Fruit fly (Drosophila melanogaster) whole organism, prepupa: Measurements from ENCODE around the gene sgg.

Experiments
- CG1621 ChIP-seq: fragments of 200-800 bp; sonication (Bioruptor generic); optimal IDR thresholded peaks from 3 replicates; lab custom pipeline; 2018; ENCODE audit warnings: missing biosample characterization, mild to moderate bottlenecking, missing genetic modification characterization
- CG34406 ChIP-seq: fragments of 200-800 bp; sonication (Bioruptor generic); optimal IDR thresholded peaks from 3 replicates; lab custom pipeline; 2016; ENCODE audit warnings: missing biosample characterization, missing genetic modification characterization
- CG6276 ChIP-seq: fragments of 200-800 bp; sonication (Bioruptor generic); optimal IDR thresholded peaks from 2 replicates; lab custom pipeline; 2017; ENCODE audit warnings: missing biosample characterization, mild to moderate bottlenecking, missing genetic modification characterization
- CG6854 ChIP-seq: fragments of 200-800 bp; sonication (Bioruptor generic); optimal IDR thresholded peaks from 2 replicates; lab custom pipeline; 2017; ENCODE audit warnings: missing biosample characterization, mild to moderate bottlenecking, missing genetic modification characterization
- Ets21C ChIP-seq: fragments of 200-800 bp; sonication (Bioruptor generic); optimal IDR thresholded peaks from 3 replicates; lab custom pipeline; 2016; ENCODE audit warnings: missing biosample characterization, missing genetic modification characterization
- Hr39 ChIP-seq: fragments of 200-800 bp; sonication (Bioruptor generic); optimal IDR thresholded peaks from 2 replicates; lab custom pipeline; 2016; ENCODE audit warnings: missing biosample characterization, missing genetic modification characterization
- Hr4 ChIP-seq: fragments of 200-800 bp; sonication (Bioruptor generic); optimal IDR thresholded peaks from 3 replicates; lab custom pipeline; 2016; ENCODE audit warnings: missing biosample characterization, missing genetic modification characterization
- Lpt ChIP-seq: fragments of 200-800 bp; sonication (Bioruptor generic); optimal IDR thresholded peaks from 3 replicates; lab custom pipeline; 2016; ENCODE audit warnings: missing biosample characterization, missing genetic modification characterization
- OdsH ChIP-seq: fragments of 200-800 bp; sonication (Bioruptor generic); optimal IDR thresholded peaks from 3 replicates; lab custom pipeline; 2016; ENCODE audit warnings: missing biosample characterization, missing genetic modification characterization
- Sox102F ChIP-seq: fragments of 200-800 bp; sonication (Bioruptor generic); optimal IDR thresholded peaks from 2 replicates; lab custom pipeline; 2016; ENCODE audit warnings: missing biosample characterization, mild to moderate bottlenecking, missing genetic modification characterization
- acj6 ChIP-seq: fragments of 200-800 bp; sonication (Bioruptor generic); optimal IDR thresholded peaks from 3 replicates; lab custom pipeline; 2016; ENCODE audit warnings: missing biosample characterization, missing genetic modification characterization
- fd85E ChIP-seq: fragments of 200-800 bp; sonication (Bioruptor generic); optimal IDR thresholded peaks from 3 replicates; lab custom pipeline; 2016; ENCODE audit warnings: missing biosample characterization, missing genetic modification characterization

DNA sequence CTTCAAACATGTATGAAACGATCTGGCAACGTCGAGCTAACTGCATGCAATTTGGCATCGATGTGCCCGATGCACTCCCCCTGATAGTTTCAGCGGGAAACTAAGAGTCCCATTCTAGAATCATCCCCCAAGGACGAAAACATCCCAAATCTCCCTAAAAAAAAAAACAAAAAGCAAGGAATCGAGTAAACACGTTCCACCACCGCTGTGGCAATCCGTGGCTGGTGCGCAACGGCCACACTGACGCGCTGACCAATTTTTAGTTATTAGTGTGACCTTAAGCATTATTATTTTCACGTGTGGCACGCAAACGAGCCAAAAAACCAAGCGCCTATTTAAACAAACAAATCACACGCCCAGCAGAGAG lies 48.1 kb upstream of the sgg start, which contains the start of gene wds:
- TF ChIP-seq fd85E (GFP tag; lab: Kevin White, UChicago) (no peak), Ets21C (no peak), Hr4 (no peak), Sox102F (GFP tag; lab: Kevin White, UChicago) (no peak), acj6 (GFP tag; lab: Kevin White, UChicago) (no peak), Lpt (no peak), CG6276 (GFP tag; lab: Kevin White, UChicago) (no peak), CG34406 (GFP tag; lab: Kevin White, UChicago) (no peak), OdsH (no peak), CG1621 (tag; lab: Kevin White, UChicago) (no peak), Hr39 (no peak), CG6854 (no peak)
